Worm (Caenorhabditis elegans): ENCODE results near the gene sir-2.2.

DNA sequence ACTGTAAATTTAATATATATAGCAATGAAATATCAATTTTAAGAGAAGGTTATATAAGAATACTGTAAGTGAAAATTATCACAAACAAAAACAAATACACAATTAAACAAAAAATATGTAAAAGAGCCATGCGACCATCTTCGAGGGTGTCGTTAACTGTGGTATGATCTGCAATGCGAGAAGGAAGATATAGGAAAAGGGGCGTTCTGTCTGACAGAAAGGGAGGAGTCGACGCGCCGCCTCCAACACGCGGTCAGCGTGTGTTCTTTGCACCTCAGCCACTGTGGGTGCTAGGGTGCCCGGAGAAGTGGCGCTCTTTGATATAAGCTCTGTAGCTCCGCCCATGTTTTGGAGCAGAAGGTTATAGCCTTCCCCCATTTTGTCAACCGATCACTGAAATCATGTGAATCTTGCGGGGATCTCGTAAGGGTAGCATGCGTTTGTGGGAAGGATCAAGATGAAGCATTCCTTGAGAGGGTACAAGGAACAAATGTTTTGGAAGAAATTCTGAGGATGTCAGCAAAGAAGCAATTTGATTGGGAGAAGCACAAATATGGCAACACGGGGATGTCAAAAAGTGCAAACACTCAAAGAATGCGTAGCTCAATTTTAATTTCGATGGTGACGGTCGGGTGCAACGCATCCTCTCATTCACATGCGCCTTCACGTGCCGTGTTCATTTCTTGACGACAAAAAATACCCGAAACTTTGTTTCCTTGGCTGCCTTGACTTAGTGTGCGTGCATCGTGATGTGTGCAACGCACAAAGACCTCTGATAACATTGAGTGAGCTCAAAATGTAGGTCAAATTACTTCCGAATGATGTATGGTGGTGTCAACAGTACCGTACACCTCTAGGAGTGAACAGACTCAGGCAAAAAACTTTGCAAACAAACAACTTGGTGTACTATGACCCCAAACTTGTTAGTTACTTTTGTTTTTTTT is 23.2 kb downstream of the sir-2.2 start, which contains the start of gene mxl-3:
- TF ChIP-seq W03F9.2 (tag; optimal IDR thresholded peaks at IDR 0.05) (no peak), him-1 (tag; optimal IDR thresholded peaks at IDR 0.05) (no peak)

All from whole organism, L4/young adult.